Worm (Caenorhabditis elegans): ENCODE results near the gene Y75B8A.34.

Y75B8A.34 gene

DNA sequence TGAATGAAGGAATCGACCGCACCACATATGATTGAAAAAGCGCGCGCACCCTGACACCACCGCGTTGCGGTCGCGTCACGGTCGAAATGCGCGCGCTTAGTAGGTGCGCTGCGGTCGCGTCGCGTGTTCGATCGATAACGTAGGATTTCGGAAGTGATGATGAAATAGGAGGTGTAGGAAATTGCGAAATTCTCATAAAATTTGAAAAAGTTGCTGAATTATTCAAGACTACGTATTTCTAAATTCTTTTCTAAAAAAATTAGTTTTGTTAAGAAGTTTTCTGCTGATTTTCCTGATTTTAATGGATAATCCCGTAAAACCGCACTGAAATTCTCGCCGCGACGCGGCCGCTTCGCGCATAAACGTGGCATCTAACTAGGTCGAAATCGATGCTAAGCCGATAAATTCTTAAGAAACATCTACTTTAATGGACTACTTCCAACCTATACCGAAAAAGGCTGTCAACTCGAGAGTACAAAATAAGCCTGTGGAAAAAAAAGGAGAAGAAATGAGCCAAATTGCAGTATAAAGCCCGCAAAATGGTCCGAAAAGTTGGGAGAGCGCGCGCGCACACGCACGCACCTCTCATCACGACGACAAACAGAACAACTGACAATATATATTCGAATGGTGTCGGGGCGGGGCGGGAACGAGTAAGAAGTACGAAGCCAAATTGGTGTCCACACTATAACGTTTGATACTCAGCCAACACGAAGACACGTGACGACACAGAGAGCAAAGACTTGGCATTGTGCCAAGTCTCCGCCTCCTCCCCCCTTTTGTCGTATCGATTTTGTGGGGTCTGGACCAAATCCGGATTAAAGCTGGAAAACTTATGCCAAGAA lies 9.3 kb downstream of the Y75B8A.34 start, which contains the start of gene his-72 (continued):
- TF ChIP-seq daf-12 (tag; optimal IDR thresholded peaks at IDR 0.05): no peak
- TF ChIP-seq zip-11 (GFP tag; IDR thresholded peaks at IDR 0.05): no peak
- TF ChIP-seq dmd-9 (GFP tag; IDR thresholded peaks at IDR 0.05): no peak
- TF ChIP-seq F37D6.2 (tag; optimal IDR thresholded peaks at IDR 0.05): no peak
- no peak for TF ChIP-seq lin-1 (GFP tag; IDR thresholded peaks at IDR 0.05)
- no peak for TF ChIP-seq skn-1 (tag; optimal IDR thresholded peaks at IDR 0.05)
- no peak for TF ChIP-seq Y5F2A.4 (GFP tag; optimal IDR thresholded peaks at IDR 0.05)
- no peak for TF ChIP-seq fkh-10 (GFP tag; optimal IDR thresholded peaks at IDR 0.05)
- TF ChIP-seq dmd-6 (GFP tag; IDR thresholded peaks at IDR 0.05): peak; percentile 44; the same call in 1 of the 2 replicates
- TF ChIP-seq daf-8 (GFP tag; IDR thresholded peaks at IDR 0.05): no peak
- no peak for TF ChIP-seq Y48G9A.11 (GFP tag; IDR thresholded peaks at IDR 0.05)
- no peak for TF ChIP-seq zfp-3 (GFP tag; conservative IDR thresholded peaks at IDR 0.05)
- no peak for TF ChIP-seq Y105C5A.15 (GFP tag; IDR thresholded peaks at IDR 0.05)
- TF ChIP-seq F10B5.3 (tag; optimal IDR thresholded peaks at IDR 0.05): no peak
- peak; percentile 40; the same call in 1 of the 2 replicates for TF ChIP-seq T26A8.4 (GFP tag; IDR thresholded peaks at IDR 0.05)
- peak; percentile 80 for TF ChIP-seq mep-1 (tag; optimal IDR thresholded peaks at IDR 0.05)
- TF ChIP-seq nhr-25 (tag; optimal IDR thresholded peaks at IDR 0.05; ENCODE audit: borderline replicate concordance, insufficient read depth): no peak
- no peak for TF ChIP-seq nhr-48 (tag; optimal IDR thresholded peaks at IDR 0.05)
- no peak for TF ChIP-seq lim-7 (GFP tag; IDR thresholded peaks at IDR 0.05)
- TF ChIP-seq arid-1 (GFP tag; conservative IDR thresholded peaks at IDR 0.05): 0 out of 2 replicates have a peak, but pooled peaks have one; percentile 2
- TF ChIP-seq unc-39 (tag; optimal IDR thresholded peaks at IDR 0.05): no peak
- no peak for TF ChIP-seq spr-1 (tag; optimal IDR thresholded peaks at IDR 0.05)
- TF ChIP-seq duxl-1 (tag; optimal IDR thresholded peaks at IDR 0.05; ENCODE audit: poor library complexity): no peak
- TF ChIP-seq snpc-4 (tag; optimal IDR thresholded peaks at IDR 0.05): no peak
- no peak for TF ChIP-seq nhr-102 (tag; optimal IDR thresholded peaks at IDR 0.05)
- TF ChIP-seq nhr-237 (tag; optimal IDR thresholded peaks at IDR 0.05): no peak
- TF ChIP-seq madf-9 (GFP tag; conservative IDR thresholded peaks at IDR 0.05): no peak
- TF ChIP-seq daf-16 (GFP tag; optimal IDR thresholded peaks at IDR 0.05): no peak
- TF ChIP-seq daf-16 (tag; optimal IDR thresholded peaks at IDR 0.05): no peak
- TF ChIP-seq egl-27 (tag; optimal IDR thresholded peaks at IDR 0.05): no peak
- TF ChIP-seq jun-1 (tag; optimal IDR thresholded peaks at IDR 0.05): no peak
- peak; percentile 27 for TF ChIP-seq rbr-2 (tag; optimal IDR thresholded peaks at IDR 0.05)
- TF ChIP-seq R02D3.7 (tag; optimal IDR thresholded peaks at IDR 0.05): no peak
- TF ChIP-seq tag-97 (GFP tag; IDR thresholded peaks at IDR 0.05): no peak
- TF ChIP-seq D1046.2 (GFP tag; IDR thresholded peaks at IDR 0.05): no peak
- no peak for TF ChIP-seq zag-1 (tag; optimal IDR thresholded peaks at IDR 0.05)
- peak; percentile 40 for TF ChIP-seq mxl-3 (GFP tag; optimal IDR thresholded peaks at IDR 0.05)
- TF ChIP-seq cey-2 (tag; optimal IDR thresholded peaks at IDR 0.05; ENCODE audit: borderline replicate concordance, insufficient read depth): no peak
- TF ChIP-seq nhr-77 (tag; optimal IDR thresholded peaks at IDR 0.05): no peak
- no peak for TF ChIP-seq lin-15B (tag; optimal IDR thresholded peaks at IDR 0.05)
- TF ChIP-seq nhr-10 (tag; optimal IDR thresholded peaks at IDR 0.05): no peak
- no peak for TF ChIP-seq ztf-11 (tag; optimal IDR thresholded peaks at IDR 0.05)
- peak; percentile 64; the same call in 1 of the 2 replicates for TF ChIP-seq egl-43 (GFP tag; IDR thresholded peaks at IDR 0.05)
- no peak for TF ChIP-seq zip-2 (tag; optimal IDR thresholded peaks at IDR 0.05)
- TF ChIP-seq vab-7 (GFP tag; IDR thresholded peaks at IDR 0.05): no peak
- TF ChIP-seq ctbp-1 (GFP tag; IDR thresholded peaks at IDR 0.05): 0 out of 2 replicates have a peak, but pooled peaks have one; percentile 15
- no peak for TF ChIP-seq mxl-2 (GFP tag; conservative IDR thresholded peaks at IDR 0.05)
- peak; percentile 21 for TF ChIP-seq dpl-1 (GFP tag; optimal IDR thresholded peaks at IDR 0.05)
- TF ChIP-seq lin-29 (GFP tag; IDR thresholded peaks at IDR 0.05): no peak
- TF ChIP-seq lin-38 (GFP tag; IDR thresholded peaks at IDR 0.05): peak; percentile 54

Measured in whole organism, L4 larva.